Fruit fly (Drosophila melanogaster): ENCODE data around the gene CG7702.

- TF ChIP-seq Ets96B (tag; optimal IDR thresholded peaks at IDR 0.05) (no peak), CG3919 (GFP tag; optimal IDR thresholded peaks at IDR 0.05) (no peak)
Measured at dm6 chr3R:18628311-18628811, 40.8 kb upstream of the CG7702 start.
